Worm (Caenorhabditis elegans): ENCODE data around the gene clx-1.

DNA sequence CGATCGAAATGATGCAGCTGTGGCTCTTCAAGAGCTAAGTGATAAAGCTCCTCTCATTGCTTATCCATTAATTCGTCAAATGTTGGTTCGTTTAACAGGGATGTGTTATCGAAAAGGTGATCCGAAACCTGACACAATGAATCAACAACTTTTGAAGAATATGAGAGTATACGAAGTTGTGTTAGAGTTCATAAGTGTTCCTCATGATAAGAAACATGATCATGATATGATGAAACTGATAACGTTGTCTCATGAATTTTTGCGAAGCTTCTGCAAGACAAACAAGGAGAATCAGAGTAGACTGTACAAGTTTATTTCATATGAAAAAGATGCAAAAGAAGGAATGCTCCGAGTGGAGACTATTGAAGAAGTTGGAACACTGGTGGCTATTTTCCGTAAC is 45.1 kb upstream of the clx-1 start:
- TF ChIP-seq him-1 (tag; optimal IDR thresholded peaks at IDR 0.05) = no peak
- TF ChIP-seq W03F9.2 (tag; optimal IDR thresholded peaks at IDR 0.05) = no peak
- TF ChIP-seq dao-5 (tag; optimal IDR thresholded peaks at IDR 0.05) = no peak

Measured in whole organism, L4/young adult.